Fruit fly (Drosophila melanogaster) whole organism, wandering third instar larva: ENCODE measurements around the gene CG45546.

Experiments
- CG9705 ChIP-seq: fragments of 200-800 bp; sonication (Bioruptor generic); optimal IDR thresholded peaks from 2 replicates; lab custom pipeline; 2018; ENCODE audit warnings: missing biosample characterization, mild to moderate bottlenecking, missing genetic modification characterization
- CrebA ChIP-seq: fragments of 200-800 bp; sonication (Bioruptor generic); optimal IDR thresholded peaks from 2 replicates; lab custom pipeline; 2016; ENCODE audit warnings: missing biosample characterization, mild to moderate bottlenecking, missing genetic modification characterization, borderline replicate concordance
- Dfd ChIP-seq: fragments of >200 bp; optimal IDR thresholded peaks from 2 replicates; lab custom pipeline; 2017; ENCODE audit warnings: missing biosample characterization, missing genetic modification characterization
- HLH106 ChIP-seq: fragments of 200-800 bp; optimal IDR thresholded peaks from 3 replicates; lab custom pipeline; 2019; ENCODE audit warnings: missing biosample characterization, mild to moderate bottlenecking, missing genetic modification characterization, moderate library complexity
- Hnf4 ChIP-seq: fragments of 200-800 bp; sonication (Bioruptor generic); optimal IDR thresholded peaks from 2 replicates; lab custom pipeline; 2016; ENCODE audit warnings: missing biosample characterization, mild to moderate bottlenecking, missing genetic modification characterization
- Hr78 ChIP-seq: fragments of >200 bp; optimal IDR thresholded peaks from 2 replicates; lab custom pipeline; 2017; ENCODE audit warnings: missing biosample characterization, missing genetic modification characterization
- Hr83 ChIP-seq: fragments of 200-300 bp; sonication (Bioruptor generic); optimal IDR thresholded peaks from 2 replicates; lab custom pipeline; 2016; ENCODE audit warnings: missing biosample characterization, mild to moderate bottlenecking, missing genetic modification characterization, moderate library complexity; ENCODE audit not compliant: poor library complexity, severe bottlenecking
- Jra ChIP-seq: sonication (Bioruptor generic); optimal IDR thresholded peaks from 2 replicates; lab custom pipeline; 2016; ENCODE audit warnings: missing biosample characterization, missing genetic modification characterization
- Myc ChIP-seq: fragments of >200 bp; optimal IDR thresholded peaks from 2 replicates; lab custom pipeline; 2017
- OdsH ChIP-seq: fragments of 200-800 bp; sonication (Bioruptor generic); optimal IDR thresholded peaks from 2 replicates; lab custom pipeline; 2016; ENCODE audit warnings: missing biosample characterization, mild to moderate bottlenecking, missing genetic modification characterization
- Sp1 ChIP-seq: fragments of 200-800 bp; sonication (Bioruptor generic); optimal IDR thresholded peaks from 3 replicates; lab custom pipeline; 2019; ENCODE audit warnings: missing biosample characterization, mild to moderate bottlenecking, missing genetic modification characterization, moderate library complexity
- Vsx2 ChIP-seq: fragments of 200-300, 225-300 bp; sonication (Bioruptor generic); optimal IDR thresholded peaks from 2 replicates; lab custom pipeline; 2018; ENCODE audit warnings: missing biosample characterization, missing genetic modification characterization; ENCODE audit not compliant: partially characterized antibody
- br ChIP-seq: fragments of 200-800 bp; sonication (Bioruptor generic); optimal IDR thresholded peaks from 2 replicates; lab custom pipeline; 2016; ENCODE audit warnings: missing biosample characterization, missing genetic modification characterization
- brk ChIP-seq: fragments of 200-800 bp; sonication (Bioruptor generic); optimal IDR thresholded peaks from 2 replicates; lab custom pipeline; 2016; ENCODE audit warnings: missing biosample characterization, mild to moderate bottlenecking, missing genetic modification characterization
- dl ChIP-seq, 2 experiments: fragments of 175-275, 200-275 bp in 1 of 2; fragments of 200-275 bp in 1 of 2; sonication (Bioruptor generic); optimal IDR thresholded peaks; lab custom pipeline; 2018; ENCODE audit warnings: mild to moderate bottlenecking in 2 of 2, missing biosample characterization in 2 of 2, missing genetic modification characterization in 2 of 2, moderate library complexity in 2 of 2; ENCODE audit not compliant: partially characterized antibody in 2 of 2, insufficient read depth in 1 of 2
- dmrt93B ChIP-seq: fragments of 200-800 bp; sonication (Bioruptor generic); optimal IDR thresholded peaks from 2 replicates; lab custom pipeline; 2018; ENCODE audit warnings: missing biosample characterization, mild to moderate bottlenecking, missing genetic modification characterization
- ey ChIP-seq: fragments of 200-800 bp; sonication (Bioruptor generic); optimal IDR thresholded peaks from 2 replicates; lab custom pipeline; 2016; ENCODE audit warnings: missing biosample characterization, missing genetic modification characterization
- foxo ChIP-seq, 2 experiments: fragments of 200-800 bp; sonication (Bioruptor generic); optimal IDR thresholded peaks; 2 replicates in 1 of 2; 3 replicates in 1 of 2; lab custom pipeline; 2016 to 2017; ENCODE audit warnings: missing biosample characterization in 2 of 2, missing genetic modification characterization in 2 of 2
- fru ChIP-seq: fragments of 200-800 bp; sonication (Bioruptor generic); optimal IDR thresholded peaks from 3 replicates; lab custom pipeline; 2016; ENCODE audit warnings: missing biosample characterization, mild to moderate bottlenecking, missing genetic modification characterization
- h ChIP-seq: fragments of 200-800 bp; sonication (Bioruptor generic); optimal IDR thresholded peaks from 3 replicates; lab custom pipeline; 2016; ENCODE audit warnings: missing biosample characterization, mild to moderate bottlenecking, missing genetic modification characterization
- jim ChIP-seq: fragments of 175-275, 200-325 bp; sonication (Bioruptor generic); optimal IDR thresholded peaks from 2 replicates; lab custom pipeline; 2016; ENCODE audit warnings: missing biosample characterization, mild to moderate bottlenecking, missing genetic modification characterization
- lola ChIP-seq: fragments of >200 bp; optimal IDR thresholded peaks from 2 replicates; lab custom pipeline; 2017; ENCODE audit warnings: missing biosample characterization, missing genetic modification characterization
- pan ChIP-seq: fragments of >200 bp; optimal IDR thresholded peaks from 2 replicates; lab custom pipeline; 2017
- psq ChIP-seq: fragments of 200-800 bp; sonication (Bioruptor generic); optimal IDR thresholded peaks from 3 replicates; lab custom pipeline; 2017; ENCODE audit warnings: missing biosample characterization, mild to moderate bottlenecking, missing genetic modification characterization, moderate library complexity
- rgr ChIP-seq: fragments of 200-800 bp; sonication (Bioruptor generic); optimal IDR thresholded peaks from 3 replicates; lab custom pipeline; 2016; ENCODE audit warnings: missing biosample characterization, mild to moderate bottlenecking, missing genetic modification characterization
- sage ChIP-seq: fragments of 200-800 bp; sonication (Bioruptor generic); optimal IDR thresholded peaks from 2 replicates; lab custom pipeline; 2016; ENCODE audit warnings: missing biosample characterization, mild to moderate bottlenecking, missing genetic modification characterization
- sv ChIP-seq: fragments of 200-800 bp; sonication (Bioruptor generic); optimal IDR thresholded peaks from 3 replicates; lab custom pipeline; 2016; ENCODE audit warnings: missing biosample characterization, missing genetic modification characterization
- tai ChIP-seq: sonication (Bioruptor generic); optimal IDR thresholded peaks from 2 replicates; lab custom pipeline; 2016; ENCODE audit warnings: missing biosample characterization, missing genetic modification characterization
- woc ChIP-seq: sonication (Bioruptor generic); optimal IDR thresholded peaks from 2 replicates; lab custom pipeline; 2016; ENCODE audit warnings: missing biosample characterization, mild to moderate bottlenecking, missing genetic modification characterization

The CG45546 gene

DNA sequence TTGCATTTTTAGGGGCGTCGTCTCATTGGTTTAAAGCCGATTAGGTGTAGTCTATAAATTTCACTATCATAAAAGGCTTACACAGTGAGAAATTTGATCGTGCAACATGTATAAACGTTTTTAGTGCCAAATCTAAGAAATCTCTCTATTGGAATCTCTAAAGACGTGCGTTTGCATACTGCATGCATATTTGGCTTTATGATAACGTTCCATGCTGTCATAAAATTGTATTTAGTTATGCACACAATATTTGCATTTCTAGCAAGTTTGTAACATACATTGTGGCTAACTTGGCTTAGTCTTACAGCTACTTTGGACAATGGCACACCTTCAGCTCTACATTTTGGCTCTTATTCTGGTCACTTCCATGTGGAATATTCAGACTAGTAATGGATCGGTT lies at the start of gene CG45546:
TSS of gene CG45546 (plus strand) at position 301 of the 400 bp plus-strand sequence.
- TF ChIP-seq psq (GFP tag; lab: Kevin White, UChicago) (no peak), lola (GFP tag; lab: Kevin White, UChicago) (no peak), CG9705 (GFP tag; lab: Kevin White, UChicago) (no peak), Jra (GFP tag; lab: Kevin White, UChicago) (no peak), jim (GFP tag; lab: Kevin White, UChicago) (no peak), dl (GFP tag; optimal IDR thresholded peaks at IDR 0.05; lab: Kevin White, UChicago; ENCODE audit: insufficient read depth in 1 of 2, partially characterized antibody in 2 of 2) (no peak), rgr (GFP tag; lab: Kevin White, UChicago) (no peak), Dfd (GFP tag; lab: Kevin White, UChicago) (no peak)
- TF ChIP-seq, all 38 proteins: peak for 0

DNA sequence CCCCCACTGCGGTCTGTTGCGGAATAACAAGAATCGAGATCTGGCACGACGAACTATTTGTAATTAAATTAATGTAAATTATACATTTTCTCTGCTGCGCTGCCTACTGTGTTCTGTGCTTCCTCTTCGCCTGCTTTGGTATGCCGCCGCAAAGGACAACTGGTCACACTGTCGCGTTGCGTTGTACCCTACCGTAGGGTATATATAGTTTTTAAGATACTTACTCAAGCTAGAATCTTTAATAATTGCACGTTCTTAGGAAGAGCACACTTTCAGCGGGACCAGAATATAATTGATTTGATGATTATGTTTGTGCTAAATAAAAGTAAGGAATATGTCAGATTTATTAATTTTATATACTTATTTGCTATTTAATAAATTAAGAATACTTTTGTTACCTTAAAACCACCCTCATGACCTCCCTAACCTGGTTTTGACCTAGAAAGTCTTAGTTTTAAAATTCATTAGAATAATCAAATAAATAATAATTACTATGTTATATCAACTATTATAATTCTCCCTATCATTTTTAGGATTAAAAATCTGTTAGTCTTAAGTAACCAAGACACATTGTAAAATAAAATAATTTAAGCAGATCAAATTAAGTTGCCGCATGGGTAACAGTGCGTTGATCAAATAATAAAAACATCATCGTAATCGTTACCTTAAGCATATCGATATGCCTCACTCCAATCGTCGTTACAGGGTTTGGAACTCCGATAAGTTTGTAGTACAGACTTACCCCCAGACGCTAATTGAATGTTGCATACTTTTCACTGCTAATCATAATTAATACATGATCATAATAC lies 49.5 kb upstream of the CG45546 start, which contains the start of gene Cnx99A:
TSS of gene Cnx99A (minus strand) at position 164 of the 809 bp plus-strand sequence.
- TF ChIP-seq pan (lab: Kevin White, UChicago) = peak; percentile 27
- TF ChIP-seq Hr83 (GFP tag; lab: Kevin White, UChicago) = peak; percentile 74
- TF ChIP-seq HLH106 = peak; percentile 83
- peak; percentile 67 for TF ChIP-seq psq (GFP tag; lab: Kevin White, UChicago)
- peak; percentile 66 for TF ChIP-seq Myc
- peak; percentile 78 for TF ChIP-seq Sp1 (GFP tag; lab: Kevin White, UChicago)
- peak; percentile 49 for TF ChIP-seq ey
- peak; percentile 79 for TF ChIP-seq woc (GFP tag; lab: Kevin White, UChicago)
- peak; percentile 61 for TF ChIP-seq br (GFP tag; lab: Kevin White, UChicago)
- TF ChIP-seq sage (GFP tag; lab: Kevin White, UChicago) = peak; percentile 53
- peak; percentile 45 for TF ChIP-seq dmrt93B (GFP tag; lab: Kevin White, UChicago)
- peak; percentile 61 for TF ChIP-seq OdsH (GFP tag; lab: Kevin White, UChicago)
- peak; percentile 77 for TF ChIP-seq Hnf4 (GFP tag; lab: Kevin White, UChicago)
- peak; percentile 81 for TF ChIP-seq rgr (GFP tag; lab: Kevin White, UChicago)
- peak; percentile 56 for TF ChIP-seq fru (GFP tag; lab: Kevin White, UChicago)
- peak; percentile 70 for TF ChIP-seq h
- peak; percentile 59 for TF ChIP-seq sv (GFP tag; lab: Kevin White, UChicago)
- TF ChIP-seq Vsx2 (GFP tag; lab: Kevin White, UChicago) = peak; percentile 0
- peak; percentile 19 for TF ChIP-seq Jra (GFP tag; lab: Kevin White, UChicago)
- peak; percentile 72 for TF ChIP-seq brk
- TF ChIP-seq foxo (GFP tag; optimal IDR thresholded peaks at IDR 0.05; lab: Kevin White, UChicago) = peak in 1 of 2 experiments; percentile 79
- peak; percentile 42 for TF ChIP-seq CG9705 (GFP tag; lab: Kevin White, UChicago)

DNA sequence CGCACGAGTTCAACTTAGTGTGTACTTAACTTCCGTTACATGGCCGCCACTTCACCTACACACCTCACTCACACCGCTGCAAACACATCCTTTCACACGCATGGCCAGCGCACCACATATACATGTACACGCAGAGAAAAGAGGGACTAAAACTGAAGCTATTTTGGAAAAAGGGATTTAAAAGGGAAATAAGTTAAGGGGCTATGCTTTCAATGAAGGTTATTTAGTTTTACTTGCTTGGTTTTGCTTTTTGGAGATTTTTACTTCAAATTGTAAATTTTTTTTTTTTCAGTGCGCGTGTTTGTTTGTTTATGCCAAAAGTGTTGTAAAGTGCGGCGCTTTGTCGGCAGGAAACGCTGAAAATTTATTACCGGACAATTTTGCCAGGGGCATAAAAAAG lies 46.5 kb upstream of the CG45546 start:
- TF ChIP-seq Hr78 (GFP tag; lab: Kevin White, UChicago) (no peak), foxo (GFP tag; optimal IDR thresholded peaks at IDR 0.05; lab: Kevin White, UChicago) (peak in 1 of 2 experiments; percentile 8), pan (lab: Kevin White, UChicago) (no peak), Sp1 (GFP tag; lab: Kevin White, UChicago) (no peak), dl (GFP tag; optimal IDR thresholded peaks at IDR 0.05; lab: Kevin White, UChicago; ENCODE audit: insufficient read depth in 1 of 2, partially characterized antibody in 2 of 2) (no peak), jim (GFP tag; lab: Kevin White, UChicago) (no peak), h (peak; percentile 10), lola (GFP tag; lab: Kevin White, UChicago) (no peak), ey (no peak)
- TF ChIP-seq, all 38 proteins: peak for 2

DNA sequence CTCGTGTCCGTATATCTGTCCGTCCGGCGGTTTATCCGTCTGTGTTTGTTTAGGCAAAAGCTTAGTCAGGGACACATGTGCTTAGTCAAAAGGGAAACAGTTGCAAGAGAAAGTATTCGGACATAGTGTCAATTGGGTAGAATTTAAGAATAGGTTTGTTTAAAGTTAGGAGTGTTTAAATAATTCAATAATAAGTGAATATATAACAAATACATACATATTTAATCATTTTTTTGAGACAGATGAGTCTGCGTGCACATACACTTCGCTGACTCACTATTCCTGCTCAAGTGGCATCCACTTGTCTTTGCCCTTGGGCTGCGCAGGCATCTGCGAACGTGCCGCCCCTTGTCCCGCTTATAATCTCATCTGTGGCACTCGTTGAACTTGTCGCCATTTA lies 40.5 kb upstream of the CG45546 start:
- no peak for TF ChIP-seq brk
- no peak for TF ChIP-seq dmrt93B (GFP tag; lab: Kevin White, UChicago)
- TF ChIP-seq CG9705 (GFP tag; lab: Kevin White, UChicago) = no peak
- no peak for TF ChIP-seq lola (GFP tag; lab: Kevin White, UChicago)
- TF ChIP-seq tai = no peak
- no peak for TF ChIP-seq CrebA (GFP tag; lab: Kevin White, UChicago)
- TF ChIP-seq Hnf4 (GFP tag; lab: Kevin White, UChicago) = no peak
